Worm (Caenorhabditis elegans) whole organism, young adult: Measurements from ENCODE around the gene dpy-3.

ENCODE experiments used
- F49E8.2 ChIP-seq: sonication (generic microtip); optimal IDR thresholded peaks from 3 replicates; lab custom pipeline; 2017; ENCODE audit warnings: missing genetic modification characterization, mild to moderate bottlenecking, missing compliant biosample characterization, antibody characterized with exemption, moderate library complexity; ENCODE audit not compliant: insufficient read depth
- F55B11.4 ChIP-seq: sonication (generic microtip); optimal IDR thresholded peaks from 2 replicates; lab custom pipeline; 2016; ENCODE audit warnings: missing compliant biosample characterization, missing genetic modification characterization, borderline replicate concordance; ENCODE audit not compliant: insufficient read depth
- T26A5.8 ChIP-seq: sonication (generic microtip); optimal IDR thresholded peaks from 2 replicates; lab custom pipeline; 2016; ENCODE audit warnings: missing genetic modification characterization, missing compliant biosample characterization
- Y53F4B.3 ChIP-seq: fragments of 200-800 bp; sonication (Bioruptor generic); IDR thresholded peaks from 2 replicates; pipeline ENCODE4 v1.3.6; 2022; ENCODE audit warnings: missing genetic modification reagents, missing genetic modification characterization, missing compliant biosample characterization
- Y56A3A.18 ChIP-seq: fragments of 200-800 bp; sonication (Bioruptor generic); IDR thresholded peaks from 2 replicates; pipeline ENCODE4 v1.3.6; 2022; ENCODE audit warnings: missing genetic modification reagents, missing genetic modification characterization, missing compliant biosample characterization
- atf-7 ChIP-seq: sonication (generic microtip); optimal IDR thresholded peaks from 2 replicates; lab custom pipeline; 2017; ENCODE audit warnings: mild to moderate bottlenecking, missing genetic modification characterization, missing compliant biosample characterization
- ceh-40 ChIP-seq: fragments of 200-800 bp; sonication (Bioruptor generic); IDR thresholded peaks from 2 replicates; pipeline ENCODE4 v1.3.6; 2022; ENCODE audit warnings: missing genetic modification characterization, missing compliant biosample characterization
- egl-18 ChIP-seq: fragments of 200-800 bp; sonication (Bioruptor generic); IDR thresholded peaks from 2 replicates; pipeline ENCODE4 v1.3.6; 2022; ENCODE audit warnings: missing genetic modification reagents, missing genetic modification characterization, missing compliant biosample characterization
- ets-4 ChIP-seq: fragments of 200-800 bp; sonication (Bioruptor generic); optimal IDR thresholded peaks from 2 replicates; lab custom pipeline; 2018; ENCODE audit warnings: mild to moderate bottlenecking, missing genetic modification characterization, missing compliant biosample characterization
- fkh-3 ChIP-seq: sonication (generic microtip); optimal IDR thresholded peaks from 2 replicates; lab custom pipeline; 2016; ENCODE audit warnings: mild to moderate bottlenecking, missing genetic modification characterization, missing compliant biosample characterization
- him-1 ChIP-seq: sonication (generic microtip); optimal IDR thresholded peaks from 2 replicates; lab custom pipeline; 2016; ENCODE audit warnings: missing genotype, missing genetic modification reagents, missing genetic modification characterization, missing compliant biosample characterization
- hlh-26 ChIP-seq: fragments of 200-800 bp; sonication (Bioruptor generic); conservative IDR thresholded peaks from 2 replicates; pipeline ENCODE4 v1.3.6; 2022; ENCODE audit warnings: missing genetic modification reagents, missing genetic modification characterization, missing compliant biosample characterization
- hrde-1 ChIP-seq: sonication (generic microtip); optimal IDR thresholded peaks from 2 replicates; lab custom pipeline; 2016; ENCODE audit warnings: missing genetic modification characterization, mild to moderate bottlenecking, missing compliant biosample characterization, moderate library complexity, missing genotype, missing genetic modification reagents, borderline replicate concordance
- lag-1 ChIP-seq: fragments of 200-800 bp; sonication (Bioruptor generic); IDR thresholded peaks from 2 replicates; pipeline ENCODE4 v1.3.6; 2022; ENCODE audit warnings: missing genetic modification reagents, missing genetic modification characterization, missing compliant biosample characterization
- let-607 ChIP-seq, 2 experiments: fragments of 200-800 bp in 1 of 2; sonication (Bioruptor generic) in 1 of 2; sonication (generic microtip) in 1 of 2; optimal IDR thresholded peaks; 2 replicates each; lab custom pipeline; 2016 to 2018; ENCODE audit warnings: mild to moderate bottlenecking in 2 of 2, missing compliant biosample characterization in 2 of 2, missing genetic modification characterization in 2 of 2, moderate library complexity in 2 of 2, missing genotype in 1 of 2
- lin-26 ChIP-seq: fragments of 200-800 bp; sonication (Bioruptor generic); IDR thresholded peaks from 2 replicates; pipeline ENCODE4 v1.3.6; 2022; ENCODE audit warnings: missing genetic modification reagents, missing genetic modification characterization, missing compliant biosample characterization
- madf-3 ChIP-seq: fragments of 200-800 bp; sonication (Bioruptor generic); IDR thresholded peaks from 2 replicates; pipeline ENCODE4 v1.3.6; 2022; ENCODE audit warnings: missing genetic modification reagents, missing genetic modification characterization, missing compliant biosample characterization
- nhr-120 ChIP-seq: fragments of 200-800 bp; sonication (Bioruptor generic); IDR thresholded peaks from 2 replicates; pipeline ENCODE4 v1.3.6; 2022; ENCODE audit warnings: missing genetic modification characterization, missing compliant biosample characterization
- nhr-27 ChIP-seq: fragments of 200-800 bp; sonication (Bioruptor generic); optimal IDR thresholded peaks from 2 replicates; lab custom pipeline; 2018; ENCODE audit warnings: mild to moderate bottlenecking, missing genetic modification characterization, moderate library complexity, missing compliant biosample characterization
- nhr-80 ChIP-seq: sonication (generic microtip); optimal IDR thresholded peaks from 2 replicates; lab custom pipeline; 2016; ENCODE audit warnings: missing genetic modification characterization, missing compliant biosample characterization
- nhr-90 ChIP-seq: sonication (generic microtip); optimal IDR thresholded peaks from 2 replicates; lab custom pipeline; 2016; ENCODE audit warnings: missing genotype, mild to moderate bottlenecking, missing genetic modification characterization, missing compliant biosample characterization
- unc-62 ChIP-seq: fragments of 150-350 bp; optimal IDR thresholded peaks from 2 replicates; lab custom pipeline; 2014; ENCODE audit warnings: missing biosample characterization, missing genetic modification reagents, missing genetic modification characterization
- zfh-2 ChIP-seq: fragments of 200-800 bp; sonication (Bioruptor generic); conservative IDR thresholded peaks from 2 replicates; pipeline ENCODE4 v1.3.6; 2022; ENCODE audit warnings: missing genetic modification reagents, missing genetic modification characterization, missing compliant biosample characterization
- zim-3 ChIP-seq: sonication (generic microtip); optimal IDR thresholded peaks from 2 replicates; lab custom pipeline; 2017; ENCODE audit warnings: mild to moderate bottlenecking, missing genetic modification characterization, moderate library complexity, missing compliant biosample characterization
- ztf-18 ChIP-seq: sonication (generic microtip); optimal IDR thresholded peaks from 2 replicates; lab custom pipeline; 2016; ENCODE audit warnings: missing genotype, mild to moderate bottlenecking, missing genetic modification characterization, missing compliant biosample characterization
- ztf-22 ChIP-seq: fragments of 200-800 bp; sonication (Bioruptor generic); optimal IDR thresholded peaks from 2 replicates; lab custom pipeline; 2018; ENCODE audit warnings: mild to moderate bottlenecking, missing genetic modification characterization, moderate library complexity, missing compliant biosample characterization

Gene dpy-3

DNA sequence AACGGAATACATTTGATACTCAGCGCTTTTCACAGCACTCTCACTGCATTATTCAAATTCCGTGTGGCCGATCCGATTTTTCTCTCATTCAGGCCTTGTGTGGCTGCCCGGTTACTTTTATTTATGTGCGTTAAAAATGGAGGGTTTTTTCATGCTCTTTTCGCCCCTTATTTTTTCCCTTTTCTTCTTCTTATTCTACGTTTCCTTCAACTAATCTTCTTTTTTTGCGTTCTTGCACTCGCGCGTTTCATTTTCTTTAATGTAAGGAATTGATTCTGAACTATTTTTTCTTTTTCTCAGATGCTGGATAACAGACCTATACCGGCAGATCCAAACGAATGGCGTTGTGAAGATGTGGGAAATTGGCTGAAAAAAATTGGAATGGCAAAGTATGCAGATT is 36.8 kb downstream of the dpy-3 start, which contains the start of gene F53B1.2:
Gene F53B1.2, plus strand, starts transcription at position 301 of the 400 bp plus-strand sequence.
- TF ChIP-seq lin-26 (GFP tag; lab: Robert Waterston, UW) (no peak), ztf-18 (tag; lab: Kevin White, UChicago) (no peak), zim-3 (tag; lab: Kevin White, UChicago) (no peak), hrde-1 (no peak), F55B11.4 (no peak), egl-18 (GFP tag; lab: Robert Waterston, UW) (no peak), nhr-27 (tag; lab: Kevin White, UChicago) (no peak), atf-7 (tag; lab: Kevin White, UChicago) (no peak)

DNA sequence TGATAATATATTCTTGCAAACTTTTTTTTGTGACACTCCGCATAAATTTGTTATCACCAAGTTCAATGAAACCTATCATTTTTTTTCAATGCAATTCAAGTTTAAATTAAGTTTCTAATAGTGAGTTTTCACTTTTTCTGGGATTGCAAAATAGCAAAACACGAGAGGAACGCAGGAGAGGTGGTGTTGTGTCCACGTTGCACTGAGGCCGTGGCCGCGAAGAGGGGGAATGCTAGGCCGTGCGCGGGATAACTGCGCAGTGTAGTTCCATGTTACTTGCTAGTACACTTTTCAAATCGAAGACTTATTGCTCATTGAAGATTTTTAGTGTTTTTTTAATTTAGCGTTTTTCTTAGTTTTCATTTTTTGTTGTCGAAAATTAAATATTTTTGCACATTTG is 37.3 kb downstream of the dpy-3 start:
- TF ChIP-seq nhr-90 (tag; lab: Kevin White, UChicago), result no peak
- no peak for TF ChIP-seq zfh-2 (GFP tag; lab: Robert Waterston, UW)

DNA sequence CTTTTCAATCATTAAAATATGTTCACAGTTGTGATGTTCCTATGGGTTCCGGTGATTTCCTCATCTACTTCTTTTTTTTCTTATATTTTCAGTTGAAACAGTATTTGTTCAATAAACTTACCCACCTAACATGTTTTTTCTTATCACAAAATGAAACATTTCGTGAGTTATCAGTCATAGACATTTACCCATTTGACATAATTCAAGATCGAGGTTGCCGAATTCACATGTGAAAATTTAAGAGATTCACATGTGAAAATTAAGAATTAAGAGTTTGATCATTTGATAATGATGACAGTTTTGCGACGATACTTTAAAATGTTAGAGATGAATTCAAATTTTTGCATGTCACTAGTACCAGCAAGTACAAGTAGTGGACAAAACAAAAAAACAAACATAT is 38.0 kb downstream of the dpy-3 start:
- TF ChIP-seq nhr-80 (tag; lab: Kevin White, UChicago), result peak; percentile 48
- no peak for TF ChIP-seq zfh-2 (GFP tag; lab: Robert Waterston, UW)
- TF ChIP-seq unc-62 (GFP tag; lab: Kevin White, UChicago), result peak; percentile 44

DNA sequence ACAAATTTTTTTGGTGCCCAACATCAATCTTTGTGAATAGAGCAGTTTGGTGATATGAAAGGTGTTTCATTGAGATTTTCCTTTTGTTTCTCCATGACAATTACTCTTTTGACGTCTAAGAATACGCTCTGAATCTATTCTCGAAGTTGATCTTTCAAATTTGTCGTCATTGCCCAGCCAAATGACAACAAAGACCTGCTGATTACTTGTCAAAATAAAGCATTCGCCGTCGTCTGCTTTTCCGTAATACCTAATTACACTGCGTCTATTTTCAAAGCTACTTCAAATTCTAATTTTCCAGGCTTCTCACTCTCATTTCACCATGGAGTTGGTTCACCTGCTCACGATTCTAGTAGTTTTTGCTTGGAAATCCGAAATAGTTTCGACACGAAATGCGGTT is 40.1 kb downstream of the dpy-3 start, which contains the start of gene F53B1.3:
Gene F53B1.3, plus strand, starts transcription at position 301 of the 400 bp plus-strand sequence.
- TF ChIP-seq ets-4 (GFP tag; lab: Kevin White, UChicago) (no peak), F49E8.2 (tag; lab: Kevin White, UChicago) (no peak)

DNA sequence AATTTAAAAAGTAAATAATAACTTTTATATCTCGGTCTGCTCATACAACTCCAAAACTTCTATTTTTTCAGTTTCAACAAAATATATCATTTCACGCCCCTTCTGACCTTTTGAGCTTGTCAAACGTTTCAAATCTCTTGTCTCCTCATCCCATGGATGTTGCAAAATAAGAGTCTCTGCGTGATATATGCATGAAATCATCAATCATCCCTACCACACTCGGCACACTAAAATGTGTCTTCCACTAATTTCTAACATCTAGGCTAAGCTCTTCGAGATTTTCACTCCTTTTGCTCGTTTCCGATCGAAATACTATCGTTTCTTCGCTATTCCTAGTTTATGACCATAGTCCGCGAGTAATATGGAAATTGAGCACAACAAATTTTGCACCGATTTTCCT is 46.4 kb downstream of the dpy-3 start:
- TF ChIP-seq madf-3, result no peak
- no peak for TF ChIP-seq ceh-40 (GFP tag; lab: Robert Waterston, UW)
- no peak for TF ChIP-seq Y56A3A.18 (GFP tag; lab: Robert Waterston, UW)
- no peak for TF ChIP-seq Y53F4B.3
- no peak for TF ChIP-seq hlh-26 (GFP tag; lab: Robert Waterston, UW)
- TF ChIP-seq T26A5.8 (tag; lab: Kevin White, UChicago), result no peak
- no peak for TF ChIP-seq zfh-2 (GFP tag; lab: Robert Waterston, UW)
- TF ChIP-seq nhr-120 (GFP tag; lab: Robert Waterston, UW), result no peak

DNA sequence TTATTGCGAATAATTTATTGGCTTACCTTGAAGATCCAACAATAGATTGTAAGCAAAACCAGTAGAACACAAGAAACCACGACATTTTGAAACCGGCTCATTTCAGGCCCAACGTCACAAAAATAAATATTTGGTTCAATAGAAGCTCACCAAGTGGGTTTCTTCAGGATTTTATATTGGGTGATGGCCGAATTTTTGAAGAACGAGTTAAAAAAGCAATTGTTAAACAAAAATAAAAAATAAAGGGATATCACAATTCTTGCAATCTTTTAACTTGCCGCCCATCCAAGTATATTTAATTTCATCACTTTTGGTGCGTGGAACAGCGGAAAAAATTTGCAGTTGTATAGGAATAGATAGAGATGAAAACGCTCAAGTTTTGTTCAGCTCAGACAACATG is 48.6 kb downstream of the dpy-3 start, which contains the start of gene T21D9.2:
Gene T21D9.2, minus strand, starts transcription at position 101 of the 400 bp plus-strand sequence.
- TF ChIP-seq ztf-22 (GFP tag; lab: Kevin White, UChicago), result no peak
- TF ChIP-seq lag-1, result no peak
- TF ChIP-seq fkh-3, result no peak
- TF ChIP-seq him-1 (tag; lab: Kevin White, UChicago), result no peak
- no peak for TF ChIP-seq let-607 (tag; optimal IDR thresholded peaks at IDR 0.05; lab: Kevin White, UChicago)
- TF ChIP-seq nhr-120 (GFP tag; lab: Robert Waterston, UW), result no peak
